Worm (Caenorhabditis elegans) whole organism, L1 larva: ENCODE data around the gene zipt-15.

Experiments used
- C16A3.4 ChIP-seq: fragments of 150-350 bp; optimal IDR thresholded peaks from 2 replicates; lab custom pipeline; 2014; ENCODE audit warnings: missing biosample characterization, missing genetic modification characterization
- F16B12.6 ChIP-seq: fragments of 150-350 bp; optimal IDR thresholded peaks from 2 replicates; lab custom pipeline; 2014; ENCODE audit warnings: missing biosample characterization, missing genetic modification characterization
- Y116A8C.19 ChIP-seq: sonication (generic microtip); optimal IDR thresholded peaks from 2 replicates; lab custom pipeline; 2016; ENCODE audit warnings: missing compliant biosample characterization, missing genetic modification characterization, borderline replicate concordance
- aha-1 ChIP-seq: fragments of 150-350 bp; optimal IDR thresholded peaks from 2 replicates; lab custom pipeline; 2014; ENCODE audit warnings: missing biosample characterization, missing genetic modification characterization
- alr-1 ChIP-seq: fragments of 200-800 bp; sonication (Bioruptor generic); optimal IDR thresholded peaks from 2 replicates; lab custom pipeline; 2018; ENCODE audit warnings: borderline replicate concordance, mild to moderate bottlenecking, missing genetic modification characterization, missing compliant biosample characterization
- ama-1 ChIP-seq: fragments of 150-350 bp; optimal IDR thresholded peaks from 2 replicates; lab custom pipeline; 2014
- ceh-8 ChIP-seq: fragments of 200-800 bp; sonication (Bioruptor generic); optimal IDR thresholded peaks from 2 replicates; lab custom pipeline; 2018; ENCODE audit warnings: mild to moderate bottlenecking, missing genetic modification characterization, moderate library complexity, missing compliant biosample characterization
- ceh-88 ChIP-seq: fragments of 200-800 bp; sonication (Bioruptor generic); IDR thresholded peaks from 2 replicates; pipeline ENCODE4 v1.3.6; 2022; ENCODE audit warnings: missing genetic modification characterization, missing compliant biosample characterization
- ces-1 ChIP-seq: fragments of 150-350 bp; optimal IDR thresholded peaks from 2 replicates; lab custom pipeline; 2014; ENCODE audit warnings: missing biosample characterization, missing genetic modification reagents, missing genetic modification characterization
- efl-1 ChIP-seq, 4 experiments: fragments of 150-350 bp; optimal IDR thresholded peaks in 3 of 4; peaks in 1 of 4; 1 replicate in 1 of 4; 2 replicates in 3 of 4; lab custom pipeline; 2014; ENCODE audit warnings: missing biosample characterization in 2 of 4, missing genetic modification characterization in 2 of 4, missing genetic modification reagents in 2 of 4
- egl-13 ChIP-seq: sonication (generic microtip); optimal IDR thresholded peaks from 2 replicates; lab custom pipeline; 2016; ENCODE audit warnings: missing genotype, missing genetic modification reagents, missing genetic modification characterization, missing compliant biosample characterization
- elt-2 ChIP-seq: sonication (generic microtip); optimal IDR thresholded peaks from 2 replicates; lab custom pipeline; 2016; ENCODE audit warnings: missing genetic modification characterization, mild to moderate bottlenecking, inconsistent platforms, missing compliant biosample characterization, missing genetic modification reagents
- fkh-4 ChIP-seq: sonication (generic microtip); optimal IDR thresholded peaks from 2 replicates; lab custom pipeline; 2016; ENCODE audit warnings: missing compliant biosample characterization, missing genetic modification characterization, borderline replicate concordance
- fos-1 ChIP-seq: fragments of 150-350 bp; optimal IDR thresholded peaks from 2 replicates; lab custom pipeline; 2014; ENCODE audit warnings: missing biosample characterization, missing genetic modification characterization
- hpl-2 ChIP-seq: fragments of 150-350 bp; optimal IDR thresholded peaks from 2 replicates; lab custom pipeline; 2014; ENCODE audit warnings: missing biosample characterization, missing genetic modification reagents, missing genetic modification characterization
- isw-1 ChIP-seq: fragments of 200-800 bp; sonication (Bioruptor generic); IDR thresholded peaks from 2 replicates; pipeline ENCODE4 v1.3.6; 2022; ENCODE audit warnings: missing genetic modification characterization, missing compliant biosample characterization
- jun-1 ChIP-seq: fragments of 150-350 bp; optimal IDR thresholded peaks from 2 replicates; lab custom pipeline; 2014; ENCODE audit warnings: missing biosample characterization, missing genetic modification reagents, missing genetic modification characterization
- lin-14 ChIP-seq: fragments of 200-800 bp; sonication (Bioruptor generic); optimal IDR thresholded peaks from 2 replicates; lab custom pipeline; 2018; ENCODE audit warnings: mild to moderate bottlenecking, missing genetic modification characterization, moderate library complexity, missing compliant biosample characterization
- lin-15B ChIP-seq: fragments of 150-350 bp; sonication (generic microtip); optimal IDR thresholded peaks from 3 replicates; lab custom pipeline; 2014; ENCODE audit warnings: missing biosample characterization, missing genetic modification characterization
- lin-35 ChIP-seq, 2 experiments: fragments of 150-350 bp; optimal IDR thresholded peaks; 2 replicates each; lab custom pipeline; 2014; ENCODE audit warnings: missing biosample characterization in 2 of 2, missing genetic modification characterization in 2 of 2, missing genetic modification reagents in 2 of 2
- lin-39 ChIP-seq: fragments of 150-350 bp; optimal IDR thresholded peaks from 2 replicates; lab custom pipeline; 2014; ENCODE audit warnings: missing biosample characterization, missing genetic modification reagents, missing genetic modification characterization
- lir-3 ChIP-seq: sonication (generic microtip); optimal IDR thresholded peaks from 2 replicates; lab custom pipeline; 2016; ENCODE audit warnings: mild to moderate bottlenecking, missing genetic modification characterization, moderate library complexity, missing compliant biosample characterization; ENCODE audit not compliant: poor library complexity
- lsy-2 ChIP-seq, 2 experiments: fragments of 150-350 bp; optimal IDR thresholded peaks; 2 replicates each; lab custom pipeline; 2014; ENCODE audit warnings: missing biosample characterization in 2 of 2, missing genetic modification characterization in 2 of 2
- mdl-1 ChIP-seq, 2 experiments: fragments of 150-350 bp; optimal IDR thresholded peaks; 2 replicates each; lab custom pipeline; 2014 to 2017; ENCODE audit warnings: missing biosample characterization in 2 of 2, missing genetic modification characterization in 2 of 2, inconsistent platforms in 1 of 2
- nhr-47 ChIP-seq: sonication (generic microtip); optimal IDR thresholded peaks from 2 replicates; lab custom pipeline; 2016; ENCODE audit warnings: mild to moderate bottlenecking, missing genetic modification characterization, moderate library complexity, missing compliant biosample characterization
- nhr-76 ChIP-seq: sonication (generic microtip); optimal IDR thresholded peaks from 2 replicates; lab custom pipeline; 2017; ENCODE audit warnings: missing biosample characterization, missing genetic modification characterization
- nhr-77 ChIP-seq: fragments of 150-350 bp; optimal IDR thresholded peaks from 2 replicates; lab custom pipeline; 2014; ENCODE audit warnings: missing biosample characterization, missing genetic modification characterization
- nhr-84 ChIP-seq: sonication (generic microtip); optimal IDR thresholded peaks from 2 replicates; lab custom pipeline; 2017; ENCODE audit warnings: missing biosample characterization, missing genetic modification characterization
- nhr-90 ChIP-seq: sonication (generic microtip); optimal IDR thresholded peaks from 2 replicates; lab custom pipeline; 2016; ENCODE audit warnings: mild to moderate bottlenecking, missing genetic modification characterization, missing compliant biosample characterization; ENCODE audit not compliant: poor library complexity
- snpc-4 ChIP-seq: fragments of 150-350 bp; optimal IDR thresholded peaks from 2 replicates; lab custom pipeline; 2014; ENCODE audit warnings: missing biosample characterization, missing genetic modification characterization
- snu-23 ChIP-seq: sonication (generic microtip); optimal IDR thresholded peaks from 2 replicates; lab custom pipeline; 2016; ENCODE audit warnings: missing genetic modification characterization, missing compliant biosample characterization
- swsn-7 ChIP-seq: sonication (generic microtip); optimal IDR thresholded peaks from 2 replicates; lab custom pipeline; 2016; ENCODE audit warnings: missing genetic modification characterization, missing compliant biosample characterization
- tbx-2 ChIP-seq: sonication (generic microtip); optimal IDR thresholded peaks from 2 replicates; lab custom pipeline; 2016; ENCODE audit warnings: missing genetic modification characterization, missing compliant biosample characterization
- tlp-1 ChIP-seq: fragments of 150-350 bp; optimal IDR thresholded peaks from 2 replicates; lab custom pipeline; 2014; ENCODE audit warnings: missing biosample characterization, missing genetic modification characterization
- unc-62 ChIP-seq: fragments of 150-350 bp; optimal IDR thresholded peaks from 2 replicates; lab custom pipeline; 2014; ENCODE audit warnings: missing biosample characterization, missing genetic modification reagents, missing genetic modification characterization
- unc-98 ChIP-seq: fragments of 200-800 bp; sonication (Bioruptor generic); IDR thresholded peaks from 2 replicates; pipeline ENCODE4 v1.3.6; 2022; ENCODE audit warnings: missing genetic modification characterization, missing compliant biosample characterization
- zip-4 ChIP-seq: fragments of 200-800 bp; sonication (Bioruptor generic); optimal IDR thresholded peaks from 2 replicates; lab custom pipeline; 2018; ENCODE audit warnings: mild to moderate bottlenecking, missing genetic modification characterization, moderate library complexity, missing compliant biosample characterization
- ztf-4 ChIP-seq: fragments of 150-350 bp; optimal IDR thresholded peaks from 2 replicates; lab custom pipeline; 2014; ENCODE audit warnings: missing biosample characterization, missing genetic modification characterization

The zipt-15 gene

DNA sequence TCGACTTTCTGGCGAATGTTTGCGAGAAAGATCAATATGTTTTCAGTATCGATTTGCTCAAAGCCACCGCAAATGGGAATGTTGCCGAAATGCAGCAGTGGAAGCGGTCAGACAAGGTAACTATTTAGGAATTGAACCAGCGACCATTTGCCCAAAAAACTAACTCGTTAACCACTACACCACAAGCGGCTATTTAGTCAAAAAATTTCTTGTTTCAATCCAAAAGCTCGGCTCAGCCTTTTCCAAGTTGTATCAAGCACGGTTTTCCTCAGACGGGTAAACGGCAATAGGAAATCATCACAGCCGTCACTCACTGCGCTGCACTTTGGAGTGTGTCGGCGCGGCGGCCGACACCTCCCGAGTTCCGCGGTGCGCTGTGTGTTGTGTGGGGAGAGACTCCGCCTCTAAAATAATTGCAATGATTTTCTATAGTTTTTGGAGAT lies 42.1 kb upstream of the zipt-15 start (continued):
- TF ChIP-seq nhr-90 (tag; lab: Kevin White, UChicago) (peak; percentile 95), ces-1 (GFP tag; lab: Kevin White, UChicago) (no peak), nhr-77 (tag; lab: Kevin White, UChicago) (peak; percentile 91), lin-15B (peak; percentile 52), ama-1 (lab: Kevin White, UChicago) (peak; percentile 94), zip-4 (peak; percentile 58), alr-1 (no peak), jun-1 (tag; lab: Kevin White, UChicago) (peak; percentile 59), nhr-84 (tag; lab: Kevin White, UChicago) (no peak)

DNA sequence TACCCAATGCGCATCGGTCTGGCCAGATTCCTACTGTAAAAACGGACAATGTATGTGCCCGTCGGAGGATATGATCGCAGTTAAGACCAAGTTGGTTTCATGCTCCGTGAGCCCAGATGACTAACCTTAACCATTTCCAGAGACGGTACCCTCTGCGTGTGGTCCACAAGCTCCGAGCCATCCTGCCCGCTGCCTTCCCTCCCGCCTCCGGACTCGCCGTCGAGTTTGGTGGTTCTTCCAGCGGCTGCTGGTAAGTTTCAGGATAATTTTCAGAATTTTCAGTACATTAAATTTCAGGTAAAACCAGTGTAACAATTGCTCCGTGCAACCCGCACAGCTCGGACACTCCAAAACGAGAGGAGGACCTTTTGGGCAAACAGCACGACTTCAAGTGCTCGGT lies 36.1 kb upstream of the zipt-15 start:
- no peak for TF ChIP-seq aha-1 (tag; lab: Kevin White, UChicago)
- TF ChIP-seq tbx-2 (tag; lab: Kevin White, UChicago) = no peak
- no peak for TF ChIP-seq Y116A8C.19 (tag; lab: Kevin White, UChicago)
- no peak for TF ChIP-seq fos-1 (tag; lab: Kevin White, UChicago)
- no peak for TF ChIP-seq snpc-4
- no peak for TF ChIP-seq nhr-76 (tag; lab: Kevin White, UChicago)
- TF ChIP-seq snu-23 (GFP tag; lab: Kevin White, UChicago) = no peak

ce11 chrIV:858630-859029 lies 33.9 kb upstream of the zipt-15 start, which contains the start of gene Y55F3BR.2:
Gene Y55F3BR.2 (plus strand): TSS chrIV:858930.
- TF ChIP-seq lir-3 (no peak), aha-1 (tag; lab: Kevin White, UChicago) (no peak), ztf-4 (tag; lab: Kevin White, UChicago) (no peak), lsy-2 (tag; optimal IDR thresholded peaks at IDR 0.05; lab: Kevin White, UChicago) (no peak), nhr-77 (tag; lab: Kevin White, UChicago) (no peak), mdl-1 (tag; optimal IDR thresholded peaks at IDR 0.05; lab: Kevin White, UChicago) (no peak), lin-35 (GFP tag; optimal IDR thresholded peaks at IDR 0.05; lab: Kevin White, UChicago) (no peak), F16B12.6 (tag; lab: Kevin White, UChicago) (no peak), isw-1 (no peak), ceh-88 (GFP tag; lab: Robert Waterston, UW) (no peak), unc-98 (no peak), swsn-7 (tag; lab: Kevin White, UChicago) (no peak), fkh-4 (tag; lab: Kevin White, UChicago) (no peak), fos-1 (tag; lab: Kevin White, UChicago) (no peak), unc-62 (no peak), ceh-8 (GFP tag; lab: Kevin White, UChicago) (no peak)

ce11 chrIV:856038-856437 lies 31.3 kb upstream of the zipt-15 start:
- TF ChIP-seq tlp-1 (tag; lab: Kevin White, UChicago) (no peak), hpl-2 (GFP tag; lab: Kevin White, UChicago) (no peak), lin-15B (no peak), lin-14 (GFP tag; lab: Kevin White, UChicago) (no peak), egl-13 (tag; lab: Kevin White, UChicago) (no peak), alr-1 (no peak), nhr-76 (tag; lab: Kevin White, UChicago) (no peak), snu-23 (GFP tag; lab: Kevin White, UChicago) (no peak), nhr-47 (no peak), lin-39 (no peak), F16B12.6 (tag; lab: Kevin White, UChicago) (no peak)

DNA sequence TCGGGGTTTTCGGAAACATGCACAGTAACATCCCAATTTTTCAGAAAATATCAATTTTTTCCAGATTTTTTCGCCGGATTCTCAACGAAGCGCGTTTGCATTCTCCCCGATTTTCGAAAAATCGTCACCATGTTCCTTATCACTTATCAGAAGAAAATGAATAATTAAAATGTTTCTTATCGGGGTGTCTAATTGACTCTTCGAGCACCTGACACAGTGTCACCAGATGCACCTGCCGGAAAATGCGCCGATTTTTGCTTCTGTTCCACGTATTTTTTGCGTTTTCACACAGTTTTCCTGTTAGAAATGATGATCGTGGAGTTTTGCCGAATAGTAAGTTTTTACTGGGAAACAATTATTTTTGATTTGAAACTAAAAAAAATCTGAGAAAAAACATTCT lies 30.7 kb upstream of the zipt-15 start:
- TF ChIP-seq lin-35 (GFP tag; optimal IDR thresholded peaks at IDR 0.05; lab: Kevin White, UChicago) = peak in 1 of 2 experiments; percentile 10
- TF ChIP-seq elt-2 (tag; lab: Kevin White, UChicago) = peak; percentile 21
- no peak for TF ChIP-seq efl-1 (optimal IDR thresholded peaks at IDR 0.05; lab: Kevin White, UChicago)
- TF ChIP-seq efl-1 (GFP tag; optimal IDR thresholded peaks at IDR 0.05 in 1 of 2; lab: Kevin White, UChicago) = peak in 1 of 2 experiments; percentile 85
- TF ChIP-seq C16A3.4 (tag; lab: Kevin White, UChicago) = no peak
